Fruit fly (Drosophila melanogaster) whole organism, pupa: Measurements from ENCODE around the gene QIL1.

Experiments
- CG17806 ChIP-seq: fragments of 200-800 bp; sonication (Bioruptor generic); optimal IDR thresholded peaks from 2 replicates; lab custom pipeline; 2018; ENCODE audit warnings: missing biosample characterization, mild to moderate bottlenecking, missing genetic modification characterization, moderate library complexity
- CG9948 ChIP-seq: fragments of 200-800 bp; sonication (Bioruptor generic); optimal IDR thresholded peaks from 2 replicates; lab custom pipeline; 2018; ENCODE audit warnings: missing biosample characterization, mild to moderate bottlenecking, missing genetic modification characterization, moderate library complexity
- fd96Ca ChIP-seq: fragments of 200-800 bp; sonication (Bioruptor generic); IDR thresholded peaks from 3 replicates; pipeline ENCODE4 v1.3.6; 2022; ENCODE audit warnings: missing biosample characterization, missing genetic modification characterization

DNA sequence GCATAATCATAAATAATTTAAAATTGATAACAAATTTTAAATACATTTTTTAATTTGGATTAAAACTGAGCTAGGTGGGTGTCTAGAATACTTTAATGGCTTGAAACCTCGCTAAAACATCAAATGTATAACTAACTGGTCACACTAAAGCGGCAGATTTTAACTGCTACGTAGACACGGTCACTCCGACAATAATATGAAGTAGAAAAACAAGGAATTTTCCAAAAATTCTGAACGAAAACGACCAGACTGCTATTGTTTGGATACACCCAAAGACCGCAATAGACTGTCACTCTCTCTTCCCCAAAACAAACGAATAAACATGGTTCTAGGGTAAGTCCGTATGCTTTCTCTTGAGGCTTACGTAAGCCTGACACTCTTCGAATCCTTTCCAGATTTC, at the start of gene QIL1:
- TF ChIP-seq CG9948 (tag; lab: Kevin White, UChicago) (no peak), CG17806 (tag; lab: Kevin White, UChicago) (no peak), fd96Ca (GFP tag; lab: Robert Waterston, UW) (no peak)
